Worm (Caenorhabditis elegans) whole organism, mixed stage, embryonic: ENCODE measurements around the gene R07E3.4.

Experiments
- M03D4.4 ChIP-seq: sonication (generic microtip); optimal IDR thresholded peaks from 2 replicates; lab custom pipeline; 2017; ENCODE audit warnings: mild to moderate bottlenecking, missing genetic modification characterization, missing compliant biosample characterization
- bed-3 ChIP-seq: fragments of 200-800 bp; sonication (Bioruptor generic); optimal IDR thresholded peaks from 3 replicates; lab custom pipeline; 2018; ENCODE audit warnings: mild to moderate bottlenecking, missing genetic modification characterization, moderate library complexity, missing compliant biosample characterization
- blmp-1 ChIP-seq: fragments of 150-350 bp; optimal IDR thresholded peaks from 2 replicates; lab custom pipeline; 2014; ENCODE audit warnings: missing biosample characterization, missing genetic modification characterization
- ceh-39 ChIP-seq: fragments of 150-350 bp; optimal IDR thresholded peaks from 2 replicates; lab custom pipeline; 2014; ENCODE audit warnings: missing biosample characterization, missing genetic modification characterization
- ceh-43 ChIP-seq: fragments of 200-800 bp; sonication (Bioruptor generic); optimal IDR thresholded peaks from 2 replicates; lab custom pipeline; 2018; ENCODE audit warnings: mild to moderate bottlenecking, missing genetic modification characterization, moderate library complexity, missing compliant biosample characterization
- ceh-83 ChIP-seq: fragments of 200-800 bp; sonication (Bioruptor generic); optimal IDR thresholded peaks from 2 replicates; lab custom pipeline; 2018; ENCODE audit warnings: mild to moderate bottlenecking, missing genetic modification characterization, missing compliant biosample characterization
- ces-1 ChIP-seq: fragments of 150-350 bp; optimal IDR thresholded peaks from 2 replicates; lab custom pipeline; 2014; ENCODE audit warnings: missing biosample characterization, missing genetic modification reagents, missing genetic modification characterization
- cnd-1 ChIP-seq: fragments of 200-800 bp; sonication (Bioruptor generic); optimal IDR thresholded peaks from 2 replicates; lab custom pipeline; 2018; ENCODE audit warnings: mild to moderate bottlenecking, missing genetic modification characterization, missing compliant biosample characterization
- drap-1 ChIP-seq: fragments of 200-800 bp; sonication (Bioruptor generic); optimal IDR thresholded peaks from 3 replicates; lab custom pipeline; 2018; ENCODE audit warnings: mild to moderate bottlenecking, missing genetic modification characterization, missing compliant biosample characterization
- elt-1 ChIP-seq: sonication (generic microtip); optimal IDR thresholded peaks from 2 replicates; lab custom pipeline; 2017; ENCODE audit warnings: missing genetic modification characterization, mild to moderate bottlenecking, missing compliant biosample characterization, antibody characterized with exemption, moderate library complexity, borderline replicate concordance; ENCODE audit not compliant: insufficient read depth
- elt-3 ChIP-seq: fragments of 150-350 bp; optimal IDR thresholded peaks from 2 replicates; lab custom pipeline; 2014; ENCODE audit warnings: missing biosample characterization, missing genetic modification characterization
- flh-1 ChIP-seq: fragments of 200-800 bp; sonication (Bioruptor generic); optimal IDR thresholded peaks from 2 replicates; lab custom pipeline; 2018; ENCODE audit warnings: mild to moderate bottlenecking, missing genetic modification characterization, moderate library complexity, missing compliant biosample characterization
- ham-2 ChIP-seq: fragments of 200-800 bp; sonication (Bioruptor generic); optimal IDR thresholded peaks from 2 replicates; lab custom pipeline; 2018; ENCODE audit warnings: mild to moderate bottlenecking, missing genetic modification characterization, missing compliant biosample characterization
- hlh-1 ChIP-seq: fragments of 150-350 bp; optimal IDR thresholded peaks from 2 replicates; lab custom pipeline; 2014; ENCODE audit warnings: missing biosample characterization, missing genetic modification reagents, missing genetic modification characterization
- lin-13 ChIP-seq: fragments of 150-350 bp; optimal IDR thresholded peaks from 2 replicates; lab custom pipeline; 2014; ENCODE audit warnings: missing biosample characterization, missing genetic modification characterization
- lin-32 ChIP-seq: fragments of 200-800 bp; sonication (Bioruptor generic); optimal IDR thresholded peaks from 2 replicates; lab custom pipeline; 2018; ENCODE audit warnings: mild to moderate bottlenecking, missing genetic modification characterization, missing compliant biosample characterization
- lsy-2 ChIP-seq: fragments of 150-350 bp; optimal IDR thresholded peaks from 2 replicates; lab custom pipeline; 2014; ENCODE audit warnings: missing biosample characterization, missing genetic modification characterization
- mep-1 ChIP-seq: fragments of 150-350 bp; optimal IDR thresholded peaks from 2 replicates; lab custom pipeline; 2017; ENCODE audit warnings: missing biosample characterization, missing genetic modification reagents, missing genetic modification characterization, inconsistent platforms
- mls-2 ChIP-seq: sonication (generic microtip); optimal IDR thresholded peaks from 2 replicates; lab custom pipeline; 2016; ENCODE audit warnings: mild to moderate bottlenecking, missing genetic modification characterization, moderate library complexity, missing compliant biosample characterization
- nhr-2 ChIP-seq: fragments of 150-350 bp; optimal IDR thresholded peaks from 2 replicates; lab custom pipeline; 2014; ENCODE audit warnings: missing biosample characterization, missing genetic modification characterization
- nhr-237 ChIP-seq: fragments of 150-350 bp; optimal IDR thresholded peaks from 2 replicates; lab custom pipeline; 2014; ENCODE audit warnings: missing biosample characterization, missing genetic modification characterization
- nhr-28 ChIP-seq: fragments of 150-350 bp; optimal IDR thresholded peaks from 2 replicates; lab custom pipeline; 2014; ENCODE audit warnings: missing biosample characterization, missing genetic modification characterization
- nhr-76 ChIP-seq: sonication (generic microtip); optimal IDR thresholded peaks from 2 replicates; lab custom pipeline; 2017; ENCODE audit warnings: missing biosample characterization, missing genetic modification characterization
- pha-4 ChIP-seq: fragments of 150-350 bp; optimal IDR thresholded peaks from 2 replicates; lab custom pipeline; 2018; ENCODE audit warnings: missing biosample characterization, missing genetic modification reagents, missing genetic modification characterization
- sem-2 ChIP-seq: fragments of 200-800 bp; sonication (Bioruptor generic); optimal IDR thresholded peaks from 2 replicates; lab custom pipeline; 2018; ENCODE audit warnings: mild to moderate bottlenecking, missing genetic modification characterization, missing compliant biosample characterization
- sptf-1 ChIP-seq: sonication (generic microtip); optimal IDR thresholded peaks from 2 replicates; lab custom pipeline; 2017; ENCODE audit warnings: mild to moderate bottlenecking, missing genetic modification characterization, moderate library complexity, missing compliant biosample characterization
- tbx-8 ChIP-seq: fragments of 200-800 bp; sonication (Bioruptor generic); optimal IDR thresholded peaks from 2 replicates; lab custom pipeline; 2018; ENCODE audit warnings: mild to moderate bottlenecking, missing genetic modification characterization, moderate library complexity, missing compliant biosample characterization
- unc-120 ChIP-seq: sonication (generic microtip); optimal IDR thresholded peaks from 2 replicates; lab custom pipeline; 2017; ENCODE audit warnings: missing genetic modification characterization, missing compliant biosample characterization; ENCODE audit not compliant: poor library complexity, severe bottlenecking
- unc-39 ChIP-seq: fragments of 150-350 bp; optimal IDR thresholded peaks from 2 replicates; lab custom pipeline; 2014; ENCODE audit warnings: missing biosample characterization, missing genetic modification characterization
- unc-62 ChIP-seq: fragments of 150-350 bp; optimal IDR thresholded peaks from 2 replicates; lab custom pipeline; 2014; ENCODE audit warnings: missing biosample characterization, missing genetic modification reagents, missing genetic modification characterization
- zip-8 ChIP-seq: fragments of 150-350 bp; optimal IDR thresholded peaks from 2 replicates; lab custom pipeline; 2014; ENCODE audit warnings: missing biosample characterization, missing genetic modification characterization
- ztf-11 ChIP-seq: fragments of 150-350 bp; optimal IDR thresholded peaks from 2 replicates; lab custom pipeline; 2014; ENCODE audit warnings: missing biosample characterization, missing genetic modification characterization

Gene R07E3.4

DNA sequence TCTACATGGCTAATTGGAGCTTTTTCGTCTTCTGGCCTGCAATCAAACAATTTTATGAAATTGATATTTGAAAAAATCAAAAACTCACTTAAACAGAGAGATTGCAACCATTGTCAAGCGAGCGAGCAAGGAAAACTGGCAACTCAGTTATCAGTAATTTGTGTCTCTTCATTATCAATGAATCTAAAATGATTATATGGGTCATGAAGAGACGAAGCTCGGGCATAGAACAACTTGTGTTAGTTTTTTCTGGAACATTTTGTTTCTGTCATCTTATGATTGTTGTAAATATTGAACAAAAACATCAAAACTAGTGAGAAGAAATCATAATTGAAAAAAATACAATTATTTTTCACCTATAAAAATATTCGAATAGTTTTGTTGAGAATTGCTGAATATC, 7.8 kb upstream of the R07E3.4 start, which contains the start of gene R07E3.1:
R07E3.1 (minus strand) TSS at position 176 of the 400 bp plus-strand sequence.
- TF ChIP-seq tbx-8 = no peak
- TF ChIP-seq ceh-43 (GFP tag; lab: Kevin White, UChicago) = no peak
- no peak for TF ChIP-seq nhr-28 (tag; lab: Kevin White, UChicago)
- TF ChIP-seq mep-1 (tag; lab: Kevin White, UChicago) = no peak
- TF ChIP-seq lsy-2 (tag; lab: Kevin White, UChicago) = no peak
- TF ChIP-seq M03D4.4 (tag; lab: Kevin White, UChicago) = no peak
- TF ChIP-seq ces-1 (GFP tag; lab: Kevin White, UChicago) = no peak
- TF ChIP-seq elt-3 (tag; lab: Kevin White, UChicago) = no peak
- TF ChIP-seq sem-2 = no peak

DNA sequence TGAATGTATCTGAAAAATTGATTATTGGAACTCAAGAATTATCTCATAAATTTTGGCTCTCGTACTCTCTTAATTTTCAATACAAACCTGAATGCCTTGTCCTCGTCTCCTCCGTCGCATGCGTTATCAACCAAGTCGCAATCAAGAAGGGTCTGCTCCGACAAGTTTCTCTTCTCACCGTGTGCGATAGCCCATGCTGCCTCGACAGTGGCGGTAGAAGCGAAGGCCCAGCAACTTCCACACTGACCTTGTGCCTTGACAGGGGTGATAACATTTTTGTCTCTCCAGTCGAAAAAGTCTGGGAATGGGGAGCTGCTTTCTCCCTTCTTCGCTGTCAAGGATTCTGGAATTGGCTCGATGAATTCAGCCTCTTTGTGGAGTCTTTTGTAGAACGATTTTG, 6.9 kb upstream of the R07E3.4 start:
- no peak for TF ChIP-seq zip-8 (tag; lab: Kevin White, UChicago)
- TF ChIP-seq elt-3 (tag; lab: Kevin White, UChicago) = no peak
- TF ChIP-seq hlh-1 (tag; lab: Kevin White, UChicago) = no peak
- TF ChIP-seq sptf-1 = no peak
- no peak for TF ChIP-seq nhr-76 (tag; lab: Kevin White, UChicago)
- TF ChIP-seq flh-1 (GFP tag; lab: Kevin White, UChicago) = no peak
- TF ChIP-seq pha-4 (tag; lab: Kevin White, UChicago) = no peak
- no peak for TF ChIP-seq unc-39 (tag; lab: Kevin White, UChicago)
- TF ChIP-seq unc-62 (GFP tag; lab: Kevin White, UChicago) = no peak
- TF ChIP-seq elt-1 = no peak
- TF ChIP-seq nhr-237 (tag; lab: Kevin White, UChicago) = no peak
- no peak for TF ChIP-seq ceh-43 (GFP tag; lab: Kevin White, UChicago)
- TF ChIP-seq tbx-8 = no peak
- TF ChIP-seq unc-120 (tag; lab: Kevin White, UChicago) = no peak
- TF ChIP-seq lin-32 (GFP tag; lab: Kevin White, UChicago) = no peak
- TF ChIP-seq bed-3 (GFP tag; lab: Kevin White, UChicago) = no peak
- no peak for TF ChIP-seq mls-2 (tag; lab: Kevin White, UChicago)
- TF ChIP-seq cnd-1 (tag; lab: Kevin White, UChicago) = no peak
- TF ChIP-seq nhr-28 (tag; lab: Kevin White, UChicago) = no peak

DNA sequence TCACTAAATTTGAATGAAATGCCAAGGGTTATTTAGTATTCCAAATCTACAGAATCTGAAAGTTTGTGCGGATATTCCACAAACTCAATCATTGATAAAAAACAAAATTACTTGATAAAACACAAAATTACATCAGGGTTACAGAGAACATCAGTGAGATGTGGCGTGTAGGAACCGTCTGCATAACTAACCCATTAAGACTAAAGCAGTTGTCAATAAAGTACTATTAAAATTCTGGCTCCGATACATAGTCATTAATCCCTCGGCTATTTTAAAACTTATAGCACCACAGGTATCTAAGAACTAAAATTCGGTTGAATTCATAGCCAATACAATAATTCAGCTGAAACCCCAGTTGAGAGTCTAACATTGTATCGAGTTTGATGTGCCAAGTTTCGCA, 5.6 kb upstream of the R07E3.4 start:
- no peak for TF ChIP-seq pha-4 (tag; lab: Kevin White, UChicago)
- TF ChIP-seq ham-2 (GFP tag; lab: Kevin White, UChicago) = no peak
- no peak for TF ChIP-seq elt-3 (tag; lab: Kevin White, UChicago)
- TF ChIP-seq drap-1 = no peak
- TF ChIP-seq tbx-8 = no peak
- no peak for TF ChIP-seq hlh-1 (tag; lab: Kevin White, UChicago)
- no peak for TF ChIP-seq nhr-28 (tag; lab: Kevin White, UChicago)
- TF ChIP-seq cnd-1 (tag; lab: Kevin White, UChicago) = no peak
- no peak for TF ChIP-seq ceh-43 (GFP tag; lab: Kevin White, UChicago)
- no peak for TF ChIP-seq mep-1 (tag; lab: Kevin White, UChicago)
- TF ChIP-seq blmp-1 (tag; lab: Kevin White, UChicago) = no peak

DNA sequence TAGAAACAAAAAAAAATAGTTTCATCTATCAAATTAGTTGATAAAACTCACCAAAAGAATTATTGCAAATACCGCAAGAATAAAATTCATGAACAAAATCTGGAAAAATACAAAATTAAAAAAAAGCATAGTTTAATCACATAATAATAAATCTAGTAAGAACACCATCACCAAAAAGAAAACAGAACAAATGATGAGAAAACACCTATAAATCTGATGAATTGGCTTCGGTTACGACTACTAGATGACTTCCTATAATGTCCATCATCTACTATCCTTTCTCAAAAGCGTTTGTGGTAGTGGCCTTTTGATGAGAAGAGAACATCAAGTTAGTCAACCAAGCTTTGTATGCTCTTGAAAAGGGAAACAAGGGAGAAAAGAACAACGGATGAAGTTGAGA, 4.9 kb upstream of the R07E3.4 start, which contains the start of gene cut-5:
cut-5 (minus strand) TSS at position 101 of the 400 bp plus-strand sequence.
- no peak for TF ChIP-seq unc-62 (GFP tag; lab: Kevin White, UChicago)
- no peak for TF ChIP-seq lin-13
- TF ChIP-seq mep-1 (tag; lab: Kevin White, UChicago) = no peak
- no peak for TF ChIP-seq ham-2 (GFP tag; lab: Kevin White, UChicago)
- no peak for TF ChIP-seq tbx-8
- no peak for TF ChIP-seq bed-3 (GFP tag; lab: Kevin White, UChicago)
- TF ChIP-seq sptf-1 = no peak
- no peak for TF ChIP-seq elt-3 (tag; lab: Kevin White, UChicago)
- no peak for TF ChIP-seq sem-2
- no peak for TF ChIP-seq ztf-11 (tag; lab: Kevin White, UChicago)
- no peak for TF ChIP-seq cnd-1 (tag; lab: Kevin White, UChicago)
- TF ChIP-seq ces-1 (GFP tag; lab: Kevin White, UChicago) = no peak
- TF ChIP-seq ceh-39 (tag; lab: Kevin White, UChicago) = no peak
- TF ChIP-seq elt-1 = no peak
- TF ChIP-seq nhr-237 (tag; lab: Kevin White, UChicago) = no peak
- TF ChIP-seq ceh-83 (GFP tag; lab: Kevin White, UChicago) = no peak
- no peak for TF ChIP-seq hlh-1 (tag; lab: Kevin White, UChicago)
- no peak for TF ChIP-seq drap-1
- TF ChIP-seq nhr-2 (tag; lab: Kevin White, UChicago) = no peak
